Worm (Caenorhabditis elegans) whole organism, early embryonic: Measurements from ENCODE around the gene F36H5.14.

ENCODE experiments used
- B0310.2 ChIP-seq: sonication (generic microtip); optimal IDR thresholded peaks from 2 replicates; lab custom pipeline; 2016; ENCODE audit warnings: mild to moderate bottlenecking, missing genetic modification characterization, missing compliant biosample characterization
- ama-1 ChIP-seq: fragments of 150-350 bp; optimal IDR thresholded peaks from 2 replicates; lab custom pipeline; 2014
- ets-7 ChIP-seq: sonication (generic microtip); optimal IDR thresholded peaks from 2 replicates; lab custom pipeline; 2016; ENCODE audit warnings: missing genotype, missing genetic modification characterization, missing compliant biosample characterization
- pes-1 ChIP-seq: fragments of 200-800 bp; sonication (Bioruptor generic); IDR thresholded peaks from 2 replicates; pipeline ENCODE4 v1.3.6; 2022; ENCODE audit warnings: missing genetic modification reagents, missing genetic modification characterization, missing compliant biosample characterization
- tra-4 ChIP-seq: sonication (generic microtip); optimal IDR thresholded peaks from 2 replicates; lab custom pipeline; 2017; ENCODE audit warnings: missing genetic modification characterization, missing compliant biosample characterization

- TF ChIP-seq ama-1 (lab: Kevin White, UChicago) (no peak), ets-7 (tag; lab: Kevin White, UChicago) (no peak), tra-4 (tag; lab: Kevin White, UChicago) (no peak), B0310.2 (no peak), pes-1 (no peak)
Observed at ce11 chrII:1771785-1772184, 3.5 kb upstream of the F36H5.14 start, which contains the start of gene math-3.
